Fruit fly (Drosophila melanogaster) whole organism, embryonic: Measurements from ENCODE around the gene CG15186.

Experiments
- Ada2b ChIP-seq: fragments of 200-800 bp; sonication (Bioruptor generic); IDR thresholded peaks from 2 replicates; pipeline ENCODE4 v1.3.6; 2022; ENCODE audit warnings: missing biosample characterization, missing genetic modification characterization
- Asciz ChIP-seq: fragments of 200-800 bp; sonication (Bioruptor generic); optimal IDR thresholded peaks from 2 replicates; lab custom pipeline; 2017; ENCODE audit warnings: missing biosample characterization, mild to moderate bottlenecking, missing genetic modification characterization, missing genetic modification reagents
- Atf3 ChIP-seq: fragments of 200-800 bp; sonication (Bioruptor generic); optimal IDR thresholded peaks from 3 replicates; lab custom pipeline; 2016; ENCODE audit warnings: missing biosample characterization, missing genetic modification characterization
- BEAF-32 ChIP-seq: fragments of 200-800 bp; sonication (Bioruptor generic); optimal IDR thresholded peaks from 3 replicates; lab custom pipeline; 2017; ENCODE audit warnings: missing biosample characterization, missing genetic modification characterization, mild to moderate bottlenecking, moderate library complexity, missing genetic modification reagents
- BtbVII ChIP-seq: fragments of 200-800 bp; sonication (Bioruptor generic); optimal IDR thresholded peaks from 3 replicates; lab custom pipeline; 2017; ENCODE audit warnings: missing biosample characterization, mild to moderate bottlenecking, missing genetic modification characterization
- Bteb2 ChIP-seq: fragments of 200-800 bp; sonication (Bioruptor generic); optimal IDR thresholded peaks from 2 replicates; lab custom pipeline; 2016; ENCODE audit warnings: missing biosample characterization, missing genetic modification characterization
- CG10209 ChIP-seq: fragments of 200-800 bp; sonication (Bioruptor generic); optimal IDR thresholded peaks from 3 replicates; lab custom pipeline; 2017; ENCODE audit warnings: missing biosample characterization, mild to moderate bottlenecking, missing genetic modification characterization, missing genetic modification reagents
- CG10565 ChIP-seq: fragments of 200-800 bp; sonication (Bioruptor generic); optimal IDR thresholded peaks from 3 replicates; lab custom pipeline; 2016; ENCODE audit warnings: missing biosample characterization, mild to moderate bottlenecking, missing genetic modification characterization
- CG10654 ChIP-seq: fragments of 200-800 bp; sonication (Bioruptor generic); optimal IDR thresholded peaks from 2 replicates; lab custom pipeline; 2016; ENCODE audit warnings: missing biosample characterization, missing genetic modification characterization
- CG11723 ChIP-seq: fragments of 200-800 bp; sonication (Bioruptor generic); optimal IDR thresholded peaks from 2 replicates; lab custom pipeline; 2017; ENCODE audit warnings: missing biosample characterization, mild to moderate bottlenecking, missing genetic modification characterization
- CG12744 ChIP-seq: fragments of 200-800 bp; sonication (Bioruptor generic); optimal IDR thresholded peaks from 2 replicates; lab custom pipeline; 2016; ENCODE audit warnings: missing biosample characterization, missing genetic modification characterization
- CG13123 ChIP-seq: fragments of 200-800 bp; sonication (Bioruptor generic); optimal IDR thresholded peaks from 2 replicates; lab custom pipeline; 2016; ENCODE audit warnings: missing biosample characterization, missing genetic modification characterization
- CG13775 ChIP-seq: fragments of 200-800 bp; sonication (Bioruptor generic); optimal IDR thresholded peaks from 3 replicates; lab custom pipeline; 2017; ENCODE audit warnings: missing biosample characterization, mild to moderate bottlenecking, missing genetic modification characterization
- CG15696 ChIP-seq: fragments of 200-800 bp; sonication (Bioruptor generic); optimal IDR thresholded peaks from 2 replicates; lab custom pipeline; 2019; ENCODE audit warnings: missing biosample characterization, mild to moderate bottlenecking, missing genetic modification characterization, moderate library complexity
- CG31224 ChIP-seq: fragments of 200-800 bp; sonication (Bioruptor generic); IDR thresholded peaks from 2 replicates; pipeline ENCODE4 v1.3.6; 2022; ENCODE audit warnings: missing biosample characterization, missing genetic modification characterization
- CG31388 ChIP-seq: fragments of 200-800 bp; sonication (Bioruptor generic); optimal IDR thresholded peaks from 2 replicates; lab custom pipeline; 2016; ENCODE audit warnings: missing biosample characterization, missing genetic modification characterization
- CG3163 ChIP-seq: fragments of 200-800 bp; sonication (Bioruptor generic); optimal IDR thresholded peaks from 3 replicates; lab custom pipeline; 2016; ENCODE audit warnings: missing biosample characterization, missing genetic modification characterization
- CG33557 ChIP-seq: fragments of 200-800 bp; sonication (Bioruptor generic); optimal IDR thresholded peaks from 2 replicates; lab custom pipeline; 2019; ENCODE audit warnings: missing biosample characterization, mild to moderate bottlenecking, missing genetic modification characterization, moderate library complexity
- CG34376 ChIP-seq: fragments of 200-800 bp; sonication (Bioruptor generic); optimal IDR thresholded peaks from 2 replicates; lab custom pipeline; 2018; ENCODE audit warnings: missing biosample characterization, mild to moderate bottlenecking, missing genetic modification characterization
- CG4360 ChIP-seq: fragments of 200-800 bp; sonication (Bioruptor generic); IDR thresholded peaks from 2 replicates; pipeline ENCODE4 v1.3.6; 2022; ENCODE audit warnings: missing biosample characterization, missing genetic modification characterization
- CG4617 ChIP-seq: fragments of 200-800 bp; sonication (Bioruptor generic); optimal IDR thresholded peaks from 3 replicates; lab custom pipeline; 2016; ENCODE audit warnings: missing biosample characterization, missing genetic modification characterization, borderline replicate concordance
- CG7928 ChIP-seq: fragments of 200-800 bp; sonication (Bioruptor generic); optimal IDR thresholded peaks from 2 replicates; lab custom pipeline; 2017; ENCODE audit warnings: missing biosample characterization, mild to moderate bottlenecking, missing genetic modification characterization
- CG8924 ChIP-seq: fragments of 200-800 bp; optimal IDR thresholded peaks from 3 replicates; lab custom pipeline; 2019; ENCODE audit warnings: missing biosample characterization, mild to moderate bottlenecking, missing genetic modification characterization, moderate library complexity
- CG9817 ChIP-seq: fragments of 200-800 bp; sonication (Bioruptor generic); optimal IDR thresholded peaks from 2 replicates; lab custom pipeline; 2018; ENCODE audit warnings: missing biosample characterization, mild to moderate bottlenecking, missing genetic modification characterization, moderate library complexity
- Camta ChIP-seq: fragments of 200-800 bp; sonication (Bioruptor generic); optimal IDR thresholded peaks from 2 replicates; lab custom pipeline; 2016; ENCODE audit warnings: missing biosample characterization, missing genetic modification characterization
- Dek ChIP-seq: fragments of 200-800 bp; sonication (Bioruptor generic); optimal IDR thresholded peaks from 3 replicates; lab custom pipeline; 2019; ENCODE audit warnings: missing biosample characterization, mild to moderate bottlenecking, missing genetic modification characterization, moderate library complexity
- Doc3 ChIP-seq: fragments of 200-800 bp; sonication (Bioruptor generic); IDR thresholded peaks from 3 replicates; pipeline ENCODE4 v1.3.6; 2022; ENCODE audit warnings: missing biosample characterization, missing genetic modification characterization; ENCODE audit not compliant: partially characterized antibody
- Fer1 ChIP-seq: fragments of 200-800 bp; sonication (Bioruptor generic); optimal IDR thresholded peaks from 2 replicates; lab custom pipeline; 2017; ENCODE audit warnings: missing biosample characterization, mild to moderate bottlenecking, missing genetic modification characterization
- HmgZ ChIP-seq: fragments of 200-800 bp; sonication (Bioruptor generic); optimal IDR thresholded peaks from 2 replicates; lab custom pipeline; 2018; ENCODE audit warnings: missing biosample characterization, mild to moderate bottlenecking, missing genetic modification characterization
- Mrtf ChIP-seq: fragments of 200-800 bp; sonication (Bioruptor generic); IDR thresholded peaks from 3 replicates; pipeline ENCODE4 v1.3.6; 2022; ENCODE audit warnings: missing biosample characterization, missing genetic modification characterization
- NFAT ChIP-seq: fragments of 200-800 bp; sonication (Bioruptor generic); IDR thresholded peaks from 2 replicates; pipeline ENCODE4 v1.3.6; 2022; ENCODE audit warnings: missing biosample characterization, missing genetic modification characterization
- Oaz ChIP-seq: fragments of 200-800 bp; sonication (Bioruptor generic); IDR thresholded peaks from 2 replicates; pipeline ENCODE4 v1.3.6; 2022; ENCODE audit warnings: missing biosample characterization, missing genetic modification characterization
- Six4 ChIP-seq: fragments of 200-800 bp; sonication (Bioruptor generic); optimal IDR thresholded peaks from 2 replicates; lab custom pipeline; 2016; ENCODE audit warnings: missing biosample characterization, missing genetic modification characterization
- Sox102F ChIP-seq: fragments of 200-800 bp; sonication (Bioruptor generic); optimal IDR thresholded peaks from 2 replicates; lab custom pipeline; 2018; ENCODE audit warnings: missing biosample characterization, mild to moderate bottlenecking, missing genetic modification characterization, moderate library complexity
- Sry-δ ChIP-seq: fragments of 200-800 bp; sonication (Bioruptor generic); optimal IDR thresholded peaks from 2 replicates; lab custom pipeline; 2016; ENCODE audit warnings: missing biosample characterization, missing genetic modification characterization
- ac ChIP-seq: fragments of 200-800 bp; sonication (Bioruptor generic); optimal IDR thresholded peaks from 3 replicates; lab custom pipeline; 2017; ENCODE audit warnings: missing biosample characterization, mild to moderate bottlenecking, missing genetic modification characterization
- al ChIP-seq: fragments of 200-800 bp; sonication (Bioruptor generic); IDR thresholded peaks from 2 replicates; pipeline ENCODE4 v1.3.6; 2022; ENCODE audit warnings: missing biosample characterization, missing genetic modification characterization
- az2 ChIP-seq: fragments of 200-800 bp; sonication (Bioruptor generic); optimal IDR thresholded peaks from 3 replicates; lab custom pipeline; 2016; ENCODE audit warnings: missing biosample characterization, missing genetic modification characterization
- ham ChIP-seq: fragments of 200-800 bp; sonication (Bioruptor generic); IDR thresholded peaks from 2 replicates; pipeline ENCODE4 v1.3.6; 2022; ENCODE audit warnings: missing biosample characterization, missing genetic modification characterization
- nerfin-1 ChIP-seq: fragments of 200-800 bp; sonication (Bioruptor generic); optimal IDR thresholded peaks from 3 replicates; lab custom pipeline; 2019; ENCODE audit warnings: missing biosample characterization, mild to moderate bottlenecking, missing genetic modification characterization, moderate library complexity
- otp ChIP-seq: fragments of 200-800 bp; sonication (Bioruptor generic); IDR thresholded peaks from 3 replicates; pipeline ENCODE4, ENCODE4 v1.3.6; 2022; ENCODE audit warnings: missing biosample characterization, missing genetic modification characterization
- rib ChIP-seq: fragments of 200-800 bp; sonication (Bioruptor generic); IDR thresholded peaks from 2 replicates; pipeline ENCODE4 v1.3.6; 2022; ENCODE audit warnings: missing biosample characterization, missing genetic modification characterization
- sd ChIP-seq: fragments of 200-800 bp; sonication (Bioruptor generic); optimal IDR thresholded peaks from 3 replicates; lab custom pipeline; 2018; ENCODE audit warnings: missing biosample characterization, mild to moderate bottlenecking, missing genetic modification characterization, moderate library complexity
- tap ChIP-seq: fragments of 200-800 bp; optimal IDR thresholded peaks from 3 replicates; lab custom pipeline; 2019; ENCODE audit warnings: missing biosample characterization, mild to moderate bottlenecking, missing genetic modification characterization, moderate library complexity
- tio ChIP-seq: fragments of 200-800 bp; sonication (Bioruptor generic); optimal IDR thresholded peaks from 2 replicates; lab custom pipeline; 2017; ENCODE audit warnings: missing biosample characterization, missing genetic modification characterization, inconsistent platforms
- tll ChIP-seq, 2 experiments: fragments of 200-800 bp in 1 of 2; fragments of >200 bp in 1 of 2; sonication (Bioruptor generic) in 1 of 2; optimal IDR thresholded peaks; 2 replicates each; lab custom pipeline; 2017 to 2019; ENCODE audit warnings: missing biosample characterization in 2 of 2, missing genetic modification characterization in 2 of 2, mild to moderate bottlenecking in 1 of 2, moderate library complexity in 1 of 2
- usp ChIP-seq: fragments of >200 bp; optimal IDR thresholded peaks from 2 replicates; lab custom pipeline; 2017; ENCODE audit warnings: missing biosample characterization, missing genetic modification characterization

Gene CG15186

dm6 chr3R:6504408-6504807 is 26.3 kb downstream of the CG15186 start (continued):
- no peak for TF ChIP-seq sd (tag; lab: Kevin White, UChicago)
- no peak for TF ChIP-seq Oaz
- TF ChIP-seq CG7928 = no peak
- TF ChIP-seq Fer1 (GFP tag; lab: Kevin White, UChicago) = no peak
- no peak for TF ChIP-seq Dek (tag; lab: Kevin White, UChicago)
- TF ChIP-seq Asciz = peak; percentile 63
- TF ChIP-seq CG10209 = peak; percentile 73
- TF ChIP-seq otp (GFP tag; lab: Robert Waterston, UW) = peak; percentile 60; the same call in 1 of the 3 replicates
- TF ChIP-seq CG13775 (GFP tag; lab: Kevin White, UChicago) = peak; percentile 45
- TF ChIP-seq ac (GFP tag; lab: Kevin White, UChicago) = peak; percentile 56
- peak; percentile 85 for TF ChIP-seq CG15696
- TF ChIP-seq al (GFP tag; lab: Robert Waterston, UW) = no peak
- TF ChIP-seq CG33557 (GFP tag; lab: Kevin White, UChicago) = peak; percentile 76
- no peak for TF ChIP-seq nerfin-1 (tag; lab: Kevin White, UChicago)
- no peak for TF ChIP-seq CG8924 (tag; lab: Kevin White, UChicago)
- peak; percentile 7 for TF ChIP-seq HmgZ
- no peak for TF ChIP-seq CG9817 (tag; lab: Kevin White, UChicago)
- peak in 1 of 2 experiments; percentile 75 for TF ChIP-seq tll (GFP tag; optimal IDR thresholded peaks at IDR 0.05; lab: Kevin White, UChicago)
- TF ChIP-seq CG31388 (GFP tag; lab: Kevin White, UChicago) = no peak
- no peak for TF ChIP-seq Ada2b (GFP tag; lab: Robert Waterston, UW)
- TF ChIP-seq CG34376 (GFP tag; lab: Kevin White, UChicago) = no peak
- no peak for TF ChIP-seq CG10565 (GFP tag; lab: Kevin White, UChicago)
- peak; percentile 49 for TF ChIP-seq tio (GFP tag; lab: Kevin White, UChicago)
- no peak for TF ChIP-seq ham (GFP tag; lab: Robert Waterston, UW)
- 0 out of 2 replicates have a peak, but pooled peaks have one; percentile 38 for TF ChIP-seq CG4360 (GFP tag; lab: Robert Waterston, UW)
- TF ChIP-seq rib (GFP tag; lab: Robert Waterston, UW) = no peak
- no peak for TF ChIP-seq tap (tag; lab: Kevin White, UChicago)
- peak; percentile 59 for TF ChIP-seq Sox102F (GFP tag; lab: Kevin White, UChicago)
- no peak for TF ChIP-seq CG4617 (GFP tag; lab: Kevin White, UChicago)
- peak; percentile 50 for TF ChIP-seq CG11723 (GFP tag; lab: Kevin White, UChicago)
- TF ChIP-seq az2 = no peak
- no peak for TF ChIP-seq CG3163 (GFP tag; lab: Kevin White, UChicago)
- TF ChIP-seq Six4 = no peak
- no peak for TF ChIP-seq usp
- no peak for TF ChIP-seq CG12744 (GFP tag; lab: Kevin White, UChicago)
- TF ChIP-seq Atf3 (GFP tag; lab: Kevin White, UChicago) = peak; percentile 9
- no peak for TF ChIP-seq NFAT
- peak; percentile 44 for TF ChIP-seq BtbVII (GFP tag; lab: Kevin White, UChicago)
- TF ChIP-seq CG13123 = peak; percentile 44

dm6 chr3R:6527208-6527607 is 49.1 kb downstream of the CG15186 start, which contains the start of gene CG15185:
CG15185 (plus strand) TSS chr3R:6527508.
- TF ChIP-seq CG31224 (GFP tag; lab: Robert Waterston, UW) (no peak), BEAF-32 (no peak), Bteb2 (GFP tag; lab: Kevin White, UChicago) (no peak), Camta (GFP tag; lab: Kevin White, UChicago) (no peak), Sry-δ (no peak), Doc3 (no peak), CG10654 (GFP tag; lab: Kevin White, UChicago) (no peak), Mrtf (no peak)
- TF ChIP-seq, all 482 proteins: peak for 0
